Fruit fly (Drosophila melanogaster) whole organism, embryonic: ENCODE data around the gene ETHR.

ENCODE experiments used
- CG10321 ChIP-seq: fragments of 200-800 bp; sonication (Bioruptor generic); IDR thresholded peaks from 2 replicates; pipeline ENCODE4 v1.3.6; 2022; ENCODE audit warnings: missing biosample characterization, missing genetic modification characterization
- CG14965 ChIP-seq: fragments of 200-800 bp; sonication (Bioruptor generic); optimal IDR thresholded peaks from 2 replicates; lab custom pipeline; 2016; ENCODE audit warnings: missing biosample characterization, missing genetic modification characterization, borderline replicate concordance
- CG15514 ChIP-seq: fragments of 200-800 bp; sonication (Bioruptor generic); optimal IDR thresholded peaks from 3 replicates; lab custom pipeline; 2017; ENCODE audit warnings: missing biosample characterization, missing genetic modification characterization, mild to moderate bottlenecking, moderate library complexity, missing genetic modification reagents
- CG16815 ChIP-seq: fragments of 200-800 bp; sonication (Bioruptor generic); optimal IDR thresholded peaks from 3 replicates; lab custom pipeline; 2017; ENCODE audit warnings: missing biosample characterization, mild to moderate bottlenecking, missing genetic modification characterization
- CG17361 ChIP-seq: fragments of 200-800 bp; sonication (Bioruptor generic); IDR thresholded peaks from 3 replicates; pipeline ENCODE4 v1.3.6; 2022; ENCODE audit warnings: missing biosample characterization, missing genetic modification characterization
- CG17385 ChIP-seq: fragments of 200-800 bp; sonication (Bioruptor generic); optimal IDR thresholded peaks from 3 replicates; lab custom pipeline; 2018; ENCODE audit warnings: missing biosample characterization, mild to moderate bottlenecking, missing genetic modification characterization
- CG1792 ChIP-seq: fragments of 200-800 bp; sonication (Bioruptor generic); optimal IDR thresholded peaks from 2 replicates; lab custom pipeline; 2016; ENCODE audit warnings: missing biosample characterization, missing genetic modification characterization
- CG2199 ChIP-seq: fragments of 200-800 bp; sonication (Bioruptor generic); IDR thresholded peaks from 3 replicates; pipeline ENCODE4 v1.3.6; 2022; ENCODE audit warnings: missing biosample characterization, missing genetic modification characterization
- CG2712 ChIP-seq: fragments of 200-800 bp; optimal IDR thresholded peaks from 3 replicates; lab custom pipeline; 2019; ENCODE audit warnings: missing biosample characterization, mild to moderate bottlenecking, missing genetic modification characterization, moderate library complexity
- CG2889 ChIP-seq: fragments of 200-800 bp; sonication (Bioruptor generic); IDR thresholded peaks from 3 replicates; pipeline ENCODE4 v1.3.6; 2022; ENCODE audit warnings: missing biosample characterization, missing genetic modification characterization
- CG34376 ChIP-seq: fragments of 200-800 bp; sonication (Bioruptor generic); optimal IDR thresholded peaks from 2 replicates; lab custom pipeline; 2018; ENCODE audit warnings: missing biosample characterization, mild to moderate bottlenecking, missing genetic modification characterization
- CG4282 ChIP-seq: fragments of 200-800 bp; sonication (Bioruptor generic); optimal IDR thresholded peaks from 2 replicates; lab custom pipeline; 2016; ENCODE audit warnings: missing biosample characterization, missing genetic modification characterization
- CG4424 ChIP-seq: fragments of 200-800 bp; sonication (Bioruptor generic); optimal IDR thresholded peaks from 3 replicates; lab custom pipeline; 2016; ENCODE audit warnings: missing biosample characterization, missing genetic modification characterization
- CG4854 ChIP-seq: fragments of 200-800 bp; sonication (Bioruptor generic); optimal IDR thresholded peaks from 2 replicates; lab custom pipeline; 2016; ENCODE audit warnings: missing biosample characterization, missing genetic modification characterization, inconsistent platforms
- CG7745 ChIP-seq: fragments of 200-800 bp; sonication (Bioruptor generic); optimal IDR thresholded peaks from 2 replicates; lab custom pipeline; 2018; ENCODE audit warnings: missing biosample characterization, mild to moderate bottlenecking, missing genetic modification characterization, moderate library complexity
- CG7839 ChIP-seq: fragments of 200-800 bp; sonication (Bioruptor generic); optimal IDR thresholded peaks from 3 replicates; lab custom pipeline; 2018; ENCODE audit warnings: missing biosample characterization, mild to moderate bottlenecking, missing genetic modification characterization, moderate library complexity
- CG8089 ChIP-seq: fragments of 200-800 bp; sonication (Bioruptor generic); optimal IDR thresholded peaks from 3 replicates; lab custom pipeline; 2016; ENCODE audit warnings: missing biosample characterization, missing genetic modification characterization
- CG8359 ChIP-seq: fragments of 200-800 bp; sonication (Bioruptor generic); optimal IDR thresholded peaks from 2 replicates; lab custom pipeline; 2017; ENCODE audit warnings: missing biosample characterization, mild to moderate bottlenecking, missing genetic modification characterization, borderline replicate concordance
- CG9876 ChIP-seq: fragments of 200-800 bp; sonication (Bioruptor generic); optimal IDR thresholded peaks from 2 replicates; lab custom pipeline; 2016; ENCODE audit warnings: missing biosample characterization, missing genetic modification characterization
- CkIIα-i1 ChIP-seq: fragments of 200-800 bp; sonication (Bioruptor generic); IDR thresholded peaks from 2 replicates; pipeline ENCODE4 v1.3.6; 2022; ENCODE audit warnings: missing biosample characterization, missing genetic modification characterization
- Doc2 ChIP-seq: fragments of 200-800 bp; sonication (Bioruptor generic); IDR thresholded peaks from 2 replicates; pipeline ENCODE4 v1.3.6; 2022; ENCODE audit warnings: missing biosample characterization, missing genetic modification characterization
- Dp ChIP-seq: fragments of 200-800 bp; sonication (Bioruptor generic); optimal IDR thresholded peaks from 2 replicates; lab custom pipeline; 2018; ENCODE audit warnings: missing biosample characterization, mild to moderate bottlenecking, missing genetic modification characterization, moderate library complexity
- H15 ChIP-seq: fragments of 200-800 bp; sonication (Bioruptor generic); IDR thresholded peaks from 3 replicates; pipeline ENCODE4 v1.3.6; 2022; ENCODE audit warnings: missing biosample characterization, missing genetic modification characterization
- Hr39 ChIP-seq: fragments of >200 bp; optimal IDR thresholded peaks from 2 replicates; lab custom pipeline; 2017
- Hsf ChIP-seq: fragments of 200-800 bp; sonication (Bioruptor generic); optimal IDR thresholded peaks from 3 replicates; lab custom pipeline; 2016; ENCODE audit warnings: missing biosample characterization, missing genetic modification characterization
- MBD-R2 ChIP-seq: fragments of 200-800 bp; sonication (Bioruptor generic); IDR thresholded peaks from 2 replicates; pipeline ENCODE4 v1.3.6; 2022; ENCODE audit warnings: missing biosample characterization, missing genetic modification characterization
- MTF-1 ChIP-seq: fragments of 200-800 bp; sonication (Bioruptor generic); optimal IDR thresholded peaks from 2 replicates; lab custom pipeline; 2018; ENCODE audit warnings: missing biosample characterization, mild to moderate bottlenecking, missing genetic modification characterization, borderline replicate concordance
- Nf-YA ChIP-seq: fragments of 200-800 bp; sonication (Bioruptor generic); IDR thresholded peaks from 2 replicates; pipeline ENCODE4 v1.3.6; 2022; ENCODE audit warnings: missing biosample characterization, missing genetic modification characterization
- Pdp1 ChIP-seq, 2 experiments: fragments of 200-800 bp; sonication (Bioruptor generic); optimal IDR thresholded peaks; 3 replicates each; lab custom pipeline; 2016; ENCODE audit warnings: missing biosample characterization in 2 of 2, missing genetic modification characterization in 2 of 2, mild to moderate bottlenecking in 1 of 2, moderate library complexity in 1 of 2
- Six4 ChIP-seq: fragments of 200-800 bp; sonication (Bioruptor generic); optimal IDR thresholded peaks from 2 replicates; lab custom pipeline; 2016; ENCODE audit warnings: missing biosample characterization, missing genetic modification characterization
- Sox102F ChIP-seq: fragments of 200-800 bp; sonication (Bioruptor generic); optimal IDR thresholded peaks from 2 replicates; lab custom pipeline; 2018; ENCODE audit warnings: missing biosample characterization, mild to moderate bottlenecking, missing genetic modification characterization, moderate library complexity
- Spps ChIP-seq: fragments of 200-800 bp; sonication (Bioruptor generic); optimal IDR thresholded peaks from 2 replicates; lab custom pipeline; 2018; ENCODE audit warnings: missing biosample characterization, mild to moderate bottlenecking, missing genetic modification characterization
- cad ChIP-seq: fragments of >200 bp; optimal IDR thresholded peaks from 2 replicates; lab custom pipeline; 2017; ENCODE audit warnings: missing biosample characterization, missing genetic modification characterization
- cato ChIP-seq: fragments of 200-800 bp; sonication (Bioruptor generic); optimal IDR thresholded peaks from 2 replicates; lab custom pipeline; 2016; ENCODE audit warnings: missing biosample characterization, missing genetic modification characterization, borderline replicate concordance
- crol ChIP-seq: fragments of 200-800 bp; sonication (Bioruptor generic); IDR thresholded peaks from 2 replicates; pipeline ENCODE4 v1.3.6; 2022; ENCODE audit warnings: missing biosample characterization, missing genetic modification characterization
- fd3F ChIP-seq: fragments of 200-800 bp; sonication (Bioruptor generic); optimal IDR thresholded peaks from 2 replicates; lab custom pipeline; 2018; ENCODE audit warnings: missing biosample characterization, mild to moderate bottlenecking, missing genetic modification characterization, moderate library complexity
- insv ChIP-seq, 2 experiments: fragments of 200-800 bp; sonication (Bioruptor generic); optimal IDR thresholded peaks; 3 replicates each; lab custom pipeline; 2016 to 2018; ENCODE audit warnings: missing biosample characterization in 2 of 2, missing genetic modification characterization in 2 of 2
- jigr1 ChIP-seq: fragments of 200-800 bp; sonication (Bioruptor generic); IDR thresholded peaks from 3 replicates; pipeline ENCODE4 v1.3.6; 2022; ENCODE audit warnings: missing biosample characterization, missing genetic modification characterization
- kni ChIP-seq: fragments of 200-800 bp; sonication (Bioruptor generic); optimal IDR thresholded peaks from 3 replicates; lab custom pipeline; 2017; ENCODE audit warnings: mild to moderate bottlenecking, missing biosample characterization, missing genetic modification reagents, missing genetic modification characterization
- knrl ChIP-seq: fragments of 200-800 bp; sonication (Bioruptor generic); IDR thresholded peaks from 3 replicates; pipeline ENCODE4 v1.3.6; 2022; ENCODE audit warnings: missing biosample characterization, missing genetic modification characterization; ENCODE audit not compliant: partially characterized antibody
- nmo ChIP-seq: fragments of 200-800 bp; sonication (Bioruptor generic); optimal IDR thresholded peaks from 2 replicates; lab custom pipeline; 2018; ENCODE audit warnings: missing biosample characterization, mild to moderate bottlenecking, missing genetic modification characterization, moderate library complexity
- oc ChIP-seq: fragments of 200-800 bp; sonication (Bioruptor generic); optimal IDR thresholded peaks from 2 replicates; lab custom pipeline; 2018; ENCODE audit warnings: missing biosample characterization, mild to moderate bottlenecking, missing genetic modification characterization, moderate library complexity
- pnt ChIP-seq: fragments of 200-800 bp; sonication (Bioruptor generic); optimal IDR thresholded peaks from 3 replicates; lab custom pipeline; 2016; ENCODE audit warnings: missing biosample characterization, missing genetic modification characterization
- psq ChIP-seq: fragments of 200-800 bp; sonication (Bioruptor generic); optimal IDR thresholded peaks from 2 replicates; lab custom pipeline; 2017; ENCODE audit warnings: missing biosample characterization, missing genetic modification characterization
- row ChIP-seq: fragments of 200-800 bp; sonication (Bioruptor generic); IDR thresholded peaks from 3 replicates; pipeline ENCODE4 v1.3.6; 2022; ENCODE audit warnings: missing biosample characterization, missing genetic modification characterization
- scrt ChIP-seq: fragments of 200-800 bp; sonication (Bioruptor generic); optimal IDR thresholded peaks from 2 replicates; lab custom pipeline; 2018; ENCODE audit warnings: missing biosample characterization, mild to moderate bottlenecking, missing genetic modification characterization, moderate library complexity
- seq ChIP-seq: fragments of 200-800 bp; sonication (Bioruptor generic); IDR thresholded peaks from 2 replicates; pipeline ENCODE4 v1.3.6; 2022; ENCODE audit warnings: missing biosample characterization, missing genetic modification characterization
- tll ChIP-seq, 2 experiments: fragments of 200-800 bp in 1 of 2; fragments of >200 bp in 1 of 2; sonication (Bioruptor generic) in 1 of 2; optimal IDR thresholded peaks; 2 replicates each; lab custom pipeline; 2017 to 2019; ENCODE audit warnings: missing biosample characterization in 2 of 2, missing genetic modification characterization in 2 of 2, mild to moderate bottlenecking in 1 of 2, moderate library complexity in 1 of 2
- twi ChIP-seq: fragments of 200-800 bp; optimal IDR thresholded peaks from 2 replicates; lab custom pipeline; 2019; ENCODE audit warnings: missing biosample characterization, mild to moderate bottlenecking, missing genetic modification characterization, moderate library complexity
- vfl ChIP-seq: fragments of 200-800 bp; sonication (Bioruptor generic); optimal IDR thresholded peaks from 2 replicates; lab custom pipeline; 2016; ENCODE audit warnings: missing biosample characterization, missing genetic modification characterization
- z ChIP-seq: fragments of 200-800 bp; sonication (Bioruptor generic); IDR thresholded peaks from 3 replicates; pipeline ENCODE4 v1.3.6; 2022; ENCODE audit warnings: missing biosample characterization, missing genetic modification characterization

ETHR gene

dm6 chr3R:21218733-21219165 is 28.1 kb upstream of the ETHR start, which contains the start of the genes Smyd5 and Oga (continued):
- TF ChIP-seq CG10321 (GFP tag; lab: Robert Waterston, UW) (no peak), CG8089 (GFP tag; lab: Kevin White, UChicago) (no peak), jigr1 (GFP tag; lab: Robert Waterston, UW) (no peak), CkIIα-i1 (GFP tag; lab: Robert Waterston, UW) (no peak), CG2712 (peak; percentile 32), Sox102F (no peak), CG34376 (GFP tag; lab: Kevin White, UChicago) (peak; percentile 23), pnt (GFP tag; lab: Kevin White, UChicago) (peak; percentile 22), Six4 (GFP tag; lab: Kevin White, UChicago) (no peak), vfl (GFP tag; lab: Kevin White, UChicago) (no peak), CG4854 (GFP tag; lab: Kevin White, UChicago) (peak; percentile 23), Dp (GFP tag; lab: Kevin White, UChicago) (peak; percentile 60), Spps (tag; lab: Kevin White, UChicago) (no peak), CG4282 (GFP tag; lab: Kevin White, UChicago) (no peak), scrt (no peak), CG17361 (GFP tag; lab: Robert Waterston, UW) (peak; percentile 44; the same call in 2 of the 3 replicates), nmo (GFP tag; lab: Kevin White, UChicago) (peak; percentile 72), oc (tag; lab: Kevin White, UChicago) (no peak), Pdp1 (GFP tag; optimal IDR thresholded peaks at IDR 0.05; lab: Kevin White, UChicago) (peak; percentile 37 to 57), CG4424 (peak; percentile 29), CG7745 (tag; lab: Kevin White, UChicago) (no peak), Hsf (peak; percentile 58), H15 (GFP tag; lab: Robert Waterston, UW) (no peak), CG7839 (tag; lab: Kevin White, UChicago) (peak; percentile 30), tll (GFP tag; optimal IDR thresholded peaks at IDR 0.05; lab: Kevin White, UChicago) (peak in 1 of 2 experiments; percentile 74), MBD-R2 (GFP tag; lab: Robert Waterston, UW) (peak; percentile 68), Nf-YA (GFP tag; lab: Robert Waterston, UW) (no peak), twi (tag; lab: Kevin White, UChicago) (peak; percentile 30), CG16815 (GFP tag; lab: Kevin White, UChicago) (no peak), psq (no peak), crol (GFP tag; lab: Robert Waterston, UW) (no peak), row (GFP tag; lab: Robert Waterston, UW) (peak; percentile 58), Doc2 (GFP tag; lab: Robert Waterston, UW) (no peak), CG15514 (GFP tag; lab: Kevin White, UChicago) (peak; percentile 28), Hr39 (lab: Kevin White, UChicago) (no peak), z (GFP tag; lab: Robert Waterston, UW) (no peak), CG9876 (peak; percentile 2), insv (GFP tag; optimal IDR thresholded peaks at IDR 0.05; lab: Kevin White, UChicago) (peak in 1 of 2 experiments; percentile 60), CG8359 (no peak), CG1792 (GFP tag; lab: Kevin White, UChicago) (no peak), knrl (peak; percentile 91), seq (GFP tag; lab: Robert Waterston, UW) (no peak), CG17385 (GFP tag; lab: Kevin White, UChicago) (no peak), cad (GFP tag; lab: Kevin White, UChicago) (peak; percentile 12), CG2199 (GFP tag; lab: Robert Waterston, UW) (no peak), CG14965 (GFP tag; lab: Kevin White, UChicago) (no peak), CG2889 (GFP tag; lab: Robert Waterston, UW) (no peak), cato (GFP tag; lab: Kevin White, UChicago) (peak; percentile 33), MTF-1 (no peak), kni (GFP tag; lab: Kevin White, UChicago) (no peak), fd3F (GFP tag; lab: Kevin White, UChicago) (no peak)
